Fruit fly (Drosophila melanogaster) S2 (cell line): ENCODE data around the gene CG6118.
A peak's percentile ranks its signal among the peaks of the same experiment; 100 is the strongest.

Source experiments
- CG8478 ChIP-seq: fragments of >200 bp; optimal IDR thresholded peaks from 2 replicates; lab custom pipeline; 2018
- CTCF ChIP-seq, 2 experiments: fragments of >200 bp; optimal IDR thresholded peaks; 2 replicates each; lab custom pipeline; 2018

The CG6118 gene

dm6 chr3R:15434676-15435075 lies at the start of gene CG6118:
TSS of gene CG6118 (minus strand) at chr3R:15434738.
- no peak for TF ChIP-seq CTCF (optimal IDR thresholded peaks at IDR 0.05; lab: Kevin White, UChicago)
- TF ChIP-seq CG8478 (lab: Kevin White, UChicago): no peak

dm6 chr3R:15482858-15483257 lies 48.3 kb upstream of the CG6118 start, which contains the start of gene Rh6:
TSS of gene Rh6 (plus strand) at chr3R:15483158.
- TF ChIP-seq CTCF (optimal IDR thresholded peaks at IDR 0.05; lab: Kevin White, UChicago) (no peak), CG8478 (lab: Kevin White, UChicago) (no peak)

dm6 chr3R:15481606-15482005 lies 47.1 kb upstream of the CG6118 start, which contains the start of gene B9d1:
TSS of gene B9d1 (plus strand) at chr3R:15481906.
- TF ChIP-seq CTCF (optimal IDR thresholded peaks at IDR 0.05; lab: Kevin White, UChicago): no peak
- TF ChIP-seq CG8478 (lab: Kevin White, UChicago): no peak

- TF ChIP-seq CTCF (optimal IDR thresholded peaks at IDR 0.05; lab: Kevin White, UChicago) (no peak), CG8478 (lab: Kevin White, UChicago) (no peak)
Observed at dm6 chr3R:15480068-15480467, 45.5 kb upstream of the CG6118 start.

- no peak for TF ChIP-seq CTCF (optimal IDR thresholded peaks at IDR 0.05; lab: Kevin White, UChicago)
- no peak for TF ChIP-seq CG8478 (lab: Kevin White, UChicago)
Observed at dm6 chr3R:15475973-15476692, 41.6 kb upstream of the CG6118 start, which contains the start of gene AdamTS-A. TSS of gene AdamTS-A (minus strand) at chr3R:15476193.

- TF ChIP-seq CG8478 (lab: Kevin White, UChicago): no peak
- TF ChIP-seq CTCF (optimal IDR thresholded peaks at IDR 0.05; lab: Kevin White, UChicago): no peak
Observed at dm6 chr3R:15474820-15475219, 40.3 kb upstream of the CG6118 start.

- no peak for TF ChIP-seq CG8478 (lab: Kevin White, UChicago)
- TF ChIP-seq CTCF (optimal IDR thresholded peaks at IDR 0.05; lab: Kevin White, UChicago): no peak
Observed at dm6 chr3R:15473360-15473938, 38.9 kb upstream of the CG6118 start.

- TF ChIP-seq CTCF (optimal IDR thresholded peaks at IDR 0.05; lab: Kevin White, UChicago) (no peak), CG8478 (lab: Kevin White, UChicago) (no peak)
Observed at dm6 chr3R:15472753-15473212, 38.2 kb upstream of the CG6118 start.

dm6 chr3R:15471742-15472141 lies 37.2 kb upstream of the CG6118 start:
- TF ChIP-seq CG8478 (lab: Kevin White, UChicago): no peak
- no peak for TF ChIP-seq CTCF (optimal IDR thresholded peaks at IDR 0.05; lab: Kevin White, UChicago)

dm6 chr3R:15467991-15468764 lies 33.6 kb upstream of the CG6118 start:
- TF ChIP-seq CTCF (optimal IDR thresholded peaks at IDR 0.05; lab: Kevin White, UChicago) (peak; percentile 45 to 63), CG8478 (lab: Kevin White, UChicago) (no peak)

dm6 chr3R:15463172-15463571 lies 28.6 kb upstream of the CG6118 start:
- no peak for TF ChIP-seq CG8478 (lab: Kevin White, UChicago)
- TF ChIP-seq CTCF (optimal IDR thresholded peaks at IDR 0.05; lab: Kevin White, UChicago): no peak

- TF ChIP-seq CG8478 (lab: Kevin White, UChicago): no peak
- no peak for TF ChIP-seq CTCF (optimal IDR thresholded peaks at IDR 0.05; lab: Kevin White, UChicago)
Observed at dm6 chr3R:15458186-15458715, 23.7 kb upstream of the CG6118 start.

- TF ChIP-seq CTCF (optimal IDR thresholded peaks at IDR 0.05; lab: Kevin White, UChicago) (no peak), CG8478 (lab: Kevin White, UChicago) (no peak)
Observed at dm6 chr3R:15457386-15458011, 23.0 kb upstream of the CG6118 start.
